Worm (Caenorhabditis elegans): Measurements from ENCODE around the gene F14D7.6.
A peak's percentile ranks its signal among the peaks of the same experiment; 100 is the strongest.

The F14D7.6 gene

DNA sequence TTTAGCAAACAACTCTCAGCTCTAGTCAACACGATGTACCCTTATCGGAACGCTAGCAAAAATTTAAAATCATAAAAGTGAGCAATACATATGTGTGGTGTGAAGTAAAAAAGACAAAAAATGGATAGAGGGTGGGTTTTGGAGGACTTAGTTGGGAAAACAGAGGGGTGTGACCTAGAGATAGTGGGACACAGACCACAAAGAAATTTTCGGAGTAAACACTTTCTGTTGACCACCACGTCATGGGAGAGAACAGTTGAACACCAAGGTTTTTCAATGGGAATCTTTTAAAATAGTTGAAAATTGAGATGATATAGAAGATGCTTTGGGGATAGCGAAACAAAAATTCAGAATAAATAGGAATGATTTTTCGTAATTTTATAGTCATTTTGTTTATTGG lies 16.0 kb downstream of the F14D7.6 start:
- no peak for TF ChIP-seq Y56A3A.18 (GFP tag; IDR thresholded peaks at IDR 0.05)
- no peak for TF ChIP-seq bed-2 (GFP tag; IDR thresholded peaks at IDR 0.05)
- no peak for TF ChIP-seq attf-6 (GFP tag; IDR thresholded peaks at IDR 0.05)
- TF ChIP-seq nfyb-1 (GFP tag; IDR thresholded peaks at IDR 0.05), result no peak
- TF ChIP-seq tbp1 (GFP tag; optimal IDR thresholded peaks at IDR 0.05), result no peak
- TF ChIP-seq mes-4 (tag; optimal IDR thresholded peaks at IDR 0.05), result no peak
- TF ChIP-seq tlf-1 (GFP tag; optimal IDR thresholded peaks at IDR 0.05), result no peak
- no peak for TF ChIP-seq nhr-120 (GFP tag; IDR thresholded peaks at IDR 0.05)

DNA sequence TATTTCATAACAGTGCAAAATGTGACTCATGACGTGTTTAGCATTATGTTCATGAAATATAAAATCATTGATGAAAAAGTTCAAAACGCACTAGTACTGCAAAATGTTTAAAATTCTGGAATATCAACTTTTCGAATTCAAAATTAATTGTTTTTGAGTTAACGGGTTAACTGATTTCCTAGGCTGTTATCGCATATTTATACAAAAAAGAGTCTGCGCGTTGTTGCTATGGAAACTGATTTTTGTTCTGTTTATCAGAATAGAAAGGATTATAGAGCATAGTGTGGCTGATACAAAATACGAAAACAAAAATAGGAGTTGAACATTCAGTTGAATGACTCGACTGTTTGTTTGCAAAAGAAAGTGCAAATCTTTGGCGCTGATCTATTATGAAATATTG lies 16.4 kb downstream of the F14D7.6 start:
- TF ChIP-seq let-607 (tag; optimal IDR thresholded peaks at IDR 0.05) (no peak), Y56A3A.18 (GFP tag; IDR thresholded peaks at IDR 0.05) (no peak), pha-4 (tag; optimal IDR thresholded peaks at IDR 0.05) (no peak), cebp-1 (GFP tag; IDR thresholded peaks at IDR 0.05) (no peak), cebp-1 (tag; optimal IDR thresholded peaks at IDR 0.05) (peak; percentile 1), repo-1 (tag; optimal IDR thresholded peaks at IDR 0.05) (no peak), somi-1 (GFP tag; optimal IDR thresholded peaks at IDR 0.05) (no peak), F55B11.4 (tag; optimal IDR thresholded peaks at IDR 0.05; ENCODE audit: borderline replicate concordance, insufficient read depth) (no peak)

DNA sequence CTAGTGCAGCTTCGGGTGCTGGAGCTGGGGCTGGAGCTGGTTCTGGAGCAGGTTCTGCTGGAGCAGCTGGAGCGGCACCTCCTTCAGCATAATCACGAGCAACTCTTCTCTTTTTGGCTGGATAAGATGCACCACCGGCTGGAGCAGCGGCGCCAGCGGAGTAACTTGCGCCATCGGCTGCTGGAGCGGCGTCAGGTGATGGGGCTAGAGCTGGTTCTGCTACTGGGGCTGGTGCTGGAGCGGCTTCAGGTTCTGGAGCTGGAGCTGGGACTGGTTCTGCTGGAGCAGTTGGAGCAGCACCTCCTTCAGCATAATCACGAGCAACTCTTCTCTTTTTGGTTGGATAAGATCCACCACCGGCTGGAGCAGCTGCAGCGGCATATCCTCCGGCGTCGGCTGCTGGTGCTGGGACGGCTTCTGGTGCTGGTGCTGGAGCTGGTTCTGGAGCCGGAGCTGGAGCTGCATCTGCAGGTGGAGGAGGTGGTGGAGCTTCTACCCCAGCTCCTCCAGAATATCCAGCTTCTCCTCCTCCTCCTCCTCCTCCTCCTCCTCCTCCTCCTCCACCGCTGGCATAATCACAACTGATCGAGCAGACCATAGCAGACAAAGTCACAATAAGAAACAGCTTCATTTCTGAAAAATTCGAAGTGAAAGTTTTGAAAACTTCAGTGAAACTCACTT lies 18.0 kb downstream of the F14D7.6 start, which contains the start of gene F47B8.13:
TSS of gene F47B8.13 (minus strand) at position 631 of the 681 bp plus-strand sequence.
- TF ChIP-seq F10E7.11 (tag; optimal IDR thresholded peaks at IDR 0.05) (no peak), zfh-2 (GFP tag; conservative IDR thresholded peaks at IDR 0.05) (peak; percentile 95), ets-4 (GFP tag; optimal IDR thresholded peaks at IDR 0.05) (no peak), ceh-79 (tag; optimal IDR thresholded peaks at IDR 0.05) (peak; percentile 8), F49E8.2 (tag; optimal IDR thresholded peaks at IDR 0.05; ENCODE audit: insufficient read depth) (no peak), nhr-27 (tag; optimal IDR thresholded peaks at IDR 0.05) (no peak), egrh-3 (GFP tag; IDR thresholded peaks at IDR 0.05) (peak; percentile 95), dox-1 (GFP tag; IDR thresholded peaks at IDR 0.05) (no peak), nhr-179 (tag; optimal IDR thresholded peaks at IDR 0.05) (no peak), lsl-1 (GFP tag; optimal IDR thresholded peaks at IDR 0.05) (no peak), ztf-28 (GFP tag; IDR thresholded peaks at IDR 0.05) (peak; percentile 4; the same call in 1 of the 2 replicates), let-526 (GFP tag; IDR thresholded peaks at IDR 0.05) (no peak), mel-28 (tag; optimal IDR thresholded peaks at IDR 0.05; ENCODE audit: borderline replicate concordance) (no peak), dpl-1 (GFP tag; optimal IDR thresholded peaks at IDR 0.05) (no peak)

DNA sequence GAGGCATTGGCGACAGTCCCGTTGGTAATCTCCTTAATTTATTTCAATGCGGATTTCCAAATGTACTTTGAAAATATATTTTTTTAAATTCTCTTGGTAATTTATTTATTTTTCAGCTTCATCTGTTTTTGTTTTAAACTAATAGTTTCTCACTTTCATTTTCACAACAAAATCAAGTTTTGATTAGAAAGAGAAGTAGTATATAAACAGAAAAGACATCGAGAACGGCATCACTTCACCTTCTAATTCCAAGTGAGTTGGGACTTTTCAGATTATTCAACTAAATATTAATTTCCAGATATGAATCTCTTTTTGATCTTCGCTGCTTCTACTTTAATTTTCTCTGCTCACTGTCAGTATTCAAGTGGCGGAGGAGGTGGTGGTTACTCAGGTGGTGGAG lies 19.0 kb downstream of the F14D7.6 start, which contains the start of gene F47B8.14:
TSS of gene F47B8.14 (plus strand) at position 301 of the 400 bp plus-strand sequence.
- TF ChIP-seq tbx-9 (tag; optimal IDR thresholded peaks at IDR 0.05; ENCODE audit: borderline replicate concordance) (no peak), rpc-1 (optimal IDR thresholded peaks at IDR 0.05) (no peak), rpc-1 (tag; optimal IDR thresholded peaks at IDR 0.05) (no peak), madf-8 (GFP tag; conservative IDR thresholded peaks at IDR 0.05) (no peak), cebp-2 (GFP tag; IDR thresholded peaks at IDR 0.05) (no peak), F22D6.2 (tag; optimal IDR thresholded peaks at IDR 0.05) (no peak), lsl-1 (GFP tag; optimal IDR thresholded peaks at IDR 0.05) (no peak), ztf-18 (tag; optimal IDR thresholded peaks at IDR 0.05) (no peak), sdz-38 (tag; optimal IDR thresholded peaks at IDR 0.05) (no peak), snpc-1.3 (tag; optimal IDR thresholded peaks at IDR 0.05; ENCODE audit: insufficient read depth) (no peak), B0035.1 (tag; optimal IDR thresholded peaks at IDR 0.05) (no peak), lin-35 (GFP tag; optimal IDR thresholded peaks at IDR 0.05) (no peak), Y67H2A.10 (GFP tag; conservative IDR thresholded peaks at IDR 0.05) (no peak), aptf-3 (GFP tag; IDR thresholded peaks at IDR 0.05) (no peak), ceh-58 (GFP tag; IDR thresholded peaks at IDR 0.05) (no peak), dpff-1 (tag; optimal IDR thresholded peaks at IDR 0.05) (no peak), pbrm-1 (GFP tag; IDR thresholded peaks at IDR 0.05) (no peak), F55B11.4 (tag; optimal IDR thresholded peaks at IDR 0.05; ENCODE audit: borderline replicate concordance, insufficient read depth) (no peak)

Data from whole organism, young adult.